Fruit fly (Drosophila melanogaster): ENCODE measurements around the gene cana.

The cana gene

dm6 chr2L:11269632-11269965 lies at the start of gene cana:
Gene cana (plus strand): TSS chr2L:11269780.
- no peak for TF ChIP-seq CG17801 (GFP tag; optimal IDR thresholded peaks at IDR 0.05; ENCODE audit: partially characterized antibody)

- no peak for TF ChIP-seq CG17801 (GFP tag; optimal IDR thresholded peaks at IDR 0.05; ENCODE audit: partially characterized antibody)
Observed at dm6 chr2L:11220783-11221182, 48.8 kb upstream of the cana start.

- no peak for TF ChIP-seq CG17801 (GFP tag; optimal IDR thresholded peaks at IDR 0.05; ENCODE audit: partially characterized antibody)
Observed at dm6 chr2L:11221296-11221698, 48.3 kb upstream of the cana start.

dm6 chr2L:11222079-11222478 lies 47.5 kb upstream of the cana start:
- no peak for TF ChIP-seq CG17801 (GFP tag; optimal IDR thresholded peaks at IDR 0.05; ENCODE audit: partially characterized antibody)

dm6 chr2L:11224443-11224842 lies 45.1 kb upstream of the cana start:
- no peak for TF ChIP-seq CG17801 (GFP tag; optimal IDR thresholded peaks at IDR 0.05; ENCODE audit: partially characterized antibody)

dm6 chr2L:11226035-11226434 lies 43.5 kb upstream of the cana start:
- no peak for TF ChIP-seq CG17801 (GFP tag; optimal IDR thresholded peaks at IDR 0.05; ENCODE audit: partially characterized antibody)

- TF ChIP-seq CG17801 (GFP tag; optimal IDR thresholded peaks at IDR 0.05; ENCODE audit: partially characterized antibody) = no peak
Observed at dm6 chr2L:11227258-11227657, 42.3 kb upstream of the cana start.

- no peak for TF ChIP-seq CG17801 (GFP tag; optimal IDR thresholded peaks at IDR 0.05; ENCODE audit: partially characterized antibody)
Observed at dm6 chr2L:11228039-11228438, 41.5 kb upstream of the cana start.

- TF ChIP-seq CG17801 (GFP tag; optimal IDR thresholded peaks at IDR 0.05; ENCODE audit: partially characterized antibody) = no peak
Observed at dm6 chr2L:11228909-11229574, 40.5 kb upstream of the cana start.

dm6 chr2L:11235534-11235933 lies 34.0 kb upstream of the cana start:
- no peak for TF ChIP-seq CG17801 (GFP tag; optimal IDR thresholded peaks at IDR 0.05; ENCODE audit: partially characterized antibody)

- TF ChIP-seq CG17801 (GFP tag; optimal IDR thresholded peaks at IDR 0.05; ENCODE audit: partially characterized antibody) = no peak
Observed at dm6 chr2L:11236364-11236763, 33.2 kb upstream of the cana start.

dm6 chr2L:11243912-11244311 lies 25.7 kb upstream of the cana start:
- TF ChIP-seq CG17801 (GFP tag; optimal IDR thresholded peaks at IDR 0.05; ENCODE audit: partially characterized antibody) = no peak

dm6 chr2L:11247730-11248129 lies 21.9 kb upstream of the cana start:
- no peak for TF ChIP-seq CG17801 (GFP tag; optimal IDR thresholded peaks at IDR 0.05; ENCODE audit: partially characterized antibody)

- no peak for TF ChIP-seq CG17801 (GFP tag; optimal IDR thresholded peaks at IDR 0.05; ENCODE audit: partially characterized antibody)
Observed at dm6 chr2L:11249376-11249775, 20.2 kb upstream of the cana start.

- TF ChIP-seq CG17801 (GFP tag; optimal IDR thresholded peaks at IDR 0.05; ENCODE audit: partially characterized antibody) = no peak
Observed at dm6 chr2L:11251181-11251580, 18.4 kb upstream of the cana start.

dm6 chr2L:11268933-11269631 lies 498 bp upstream of the cana start, which contains the start of gene cmet:
Gene cmet (minus strand): TSS chr2L:11269002.
- no peak for TF ChIP-seq CG17801 (GFP tag; optimal IDR thresholded peaks at IDR 0.05; ENCODE audit: partially characterized antibody)
